Worm (Caenorhabditis elegans) whole organism, L4 larva: ENCODE data around the gene idpb-2.

ENCODE experiments used
- ceh-62 ChIP-seq: sonication (generic microtip); optimal IDR thresholded peaks from 2 replicates; lab custom pipeline; 2017; ENCODE audit warnings: missing biosample characterization, missing genetic modification characterization
- cey-2 ChIP-seq: sonication (generic microtip); optimal IDR thresholded peaks from 3 replicates; lab custom pipeline; 2017; ENCODE audit warnings: missing genetic modification characterization, mild to moderate bottlenecking, missing compliant biosample characterization, antibody characterized with exemption, borderline replicate concordance; ENCODE audit not compliant: insufficient read depth
- daf-19 ChIP-seq: fragments of 200-800 bp; sonication (Bioruptor generic); conservative IDR thresholded peaks from 2 replicates; pipeline ENCODE4 v1.3.6; 2022; ENCODE audit warnings: missing genetic modification characterization, missing compliant biosample characterization
- lim-7 ChIP-seq: fragments of 200-800 bp; sonication (Bioruptor generic); IDR thresholded peaks from 2 replicates; pipeline ENCODE4 v1.3.6; 2022; ENCODE audit warnings: missing genetic modification characterization, missing compliant biosample characterization
- lin-1 ChIP-seq: fragments of 200-800 bp; sonication (Bioruptor generic); IDR thresholded peaks from 2 replicates; pipeline ENCODE4 v1.3.6; 2022; ENCODE audit warnings: missing genetic modification reagents, missing genetic modification characterization, missing compliant biosample characterization
- lir-3 ChIP-seq: sonication (generic microtip); optimal IDR thresholded peaks from 2 replicates; lab custom pipeline; 2016; ENCODE audit warnings: mild to moderate bottlenecking, missing genetic modification characterization, missing compliant biosample characterization
- mep-1 ChIP-seq: fragments of 150-350 bp; sonication (generic microtip); optimal IDR thresholded peaks from 3 replicates; lab custom pipeline; 2014; ENCODE audit warnings: missing biosample characterization, missing genetic modification characterization
- nhr-6 ChIP-seq: fragments of 150-350 bp; optimal IDR thresholded peaks from 2 replicates; lab custom pipeline; 2014; ENCODE audit warnings: missing biosample characterization, missing genetic modification characterization
- skn-1 ChIP-seq: fragments of 150-350 bp; optimal IDR thresholded peaks from 2 replicates; lab custom pipeline; 2014; ENCODE audit warnings: missing biosample characterization, missing genetic modification characterization
- vab-7 ChIP-seq: fragments of 200-800 bp; sonication (Bioruptor generic); IDR thresholded peaks from 2 replicates; pipeline ENCODE4 v1.3.6; 2022; ENCODE audit warnings: missing genetic modification reagents, missing genetic modification characterization, missing compliant biosample characterization

DNA sequence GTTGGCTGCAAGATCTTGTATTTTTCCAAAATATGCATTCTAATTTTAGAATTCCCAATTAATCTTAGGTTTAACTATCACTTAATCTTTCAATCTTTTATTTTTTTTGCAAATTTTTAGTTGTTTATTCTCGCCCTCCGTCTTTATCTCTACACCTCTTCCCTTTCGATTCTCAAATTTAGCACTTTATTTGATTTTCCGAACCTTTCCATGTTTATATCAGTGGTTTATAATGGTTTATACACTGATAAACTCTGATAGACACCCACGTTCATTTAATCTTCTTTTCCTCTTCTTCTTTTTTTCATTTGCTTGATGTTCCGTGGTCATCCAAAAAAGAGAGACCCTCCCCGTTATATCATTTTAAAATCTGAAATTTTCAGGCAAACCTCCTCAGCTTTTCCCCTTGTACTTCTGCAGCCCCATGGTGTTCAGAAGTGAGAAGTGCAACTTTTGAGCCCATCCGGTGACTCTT lies 47.0 kb downstream of the idpb-2 start, which contains the start of the genes nsy-1 and F59A6.13:
- TF ChIP-seq lim-7 (GFP tag; lab: Robert Waterston, UW) = no peak
- no peak for TF ChIP-seq daf-19 (GFP tag; lab: Robert Waterston, UW)
- TF ChIP-seq vab-7 (GFP tag; lab: Robert Waterston, UW) = no peak
- TF ChIP-seq nhr-6 (tag; lab: Kevin White, UChicago) = no peak
- TF ChIP-seq cey-2 (tag; lab: Kevin White, UChicago) = no peak
- no peak for TF ChIP-seq lin-1 (GFP tag; lab: Robert Waterston, UW)
- TF ChIP-seq ceh-62 = no peak
- no peak for TF ChIP-seq mep-1 (tag; lab: Kevin White, UChicago)
- no peak for TF ChIP-seq skn-1 (tag; lab: Kevin White, UChicago)
- TF ChIP-seq lir-3 (tag; lab: Kevin White, UChicago) = no peak
